Fruit fly (Drosophila melanogaster) S2 (cell line): ENCODE measurements around the gene Reg-2.

Source experiments
- CG8478 ChIP-seq: fragments of >200 bp; optimal IDR thresholded peaks from 2 replicates; lab custom pipeline; 2018
- CTCF ChIP-seq, 2 experiments: fragments of >200 bp; optimal IDR thresholded peaks; 2 replicates each; lab custom pipeline; 2018

DNA sequence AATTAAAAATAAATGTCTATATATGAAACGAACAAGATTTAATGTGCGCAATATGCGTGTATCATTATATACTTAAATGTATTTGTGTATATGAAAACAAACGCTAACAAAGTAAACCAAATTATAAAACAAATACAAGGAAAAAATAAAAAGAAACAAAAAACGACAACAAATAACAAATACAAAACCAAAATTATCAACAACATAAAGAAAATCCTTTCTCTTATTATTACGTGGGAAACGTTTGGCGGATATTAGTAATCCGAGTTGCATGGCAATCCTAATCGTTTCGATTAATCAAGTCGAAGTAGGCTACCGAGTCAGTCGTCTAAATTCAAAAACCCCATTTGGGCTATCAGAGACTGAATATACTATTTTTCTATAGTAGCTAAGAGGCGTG lies 25.3 kb downstream of the Reg-2 start, which contains the start of gene Ppm1:
- TF ChIP-seq CTCF (optimal IDR thresholded peaks at IDR 0.05; lab: Kevin White, UChicago), result no peak
- no peak for TF ChIP-seq CG8478
